Fruit fly (Drosophila melanogaster) S2 (cell line): Measurements from ENCODE around the gene CG33061.

Experiments
- CG8478 ChIP-seq: fragments of >200 bp; optimal IDR thresholded peaks from 2 replicates; lab custom pipeline; 2018
- CTCF ChIP-seq, 2 experiments: fragments of >200 bp; optimal IDR thresholded peaks; 2 replicates each; lab custom pipeline; 2018

CG33061 gene

DNA sequence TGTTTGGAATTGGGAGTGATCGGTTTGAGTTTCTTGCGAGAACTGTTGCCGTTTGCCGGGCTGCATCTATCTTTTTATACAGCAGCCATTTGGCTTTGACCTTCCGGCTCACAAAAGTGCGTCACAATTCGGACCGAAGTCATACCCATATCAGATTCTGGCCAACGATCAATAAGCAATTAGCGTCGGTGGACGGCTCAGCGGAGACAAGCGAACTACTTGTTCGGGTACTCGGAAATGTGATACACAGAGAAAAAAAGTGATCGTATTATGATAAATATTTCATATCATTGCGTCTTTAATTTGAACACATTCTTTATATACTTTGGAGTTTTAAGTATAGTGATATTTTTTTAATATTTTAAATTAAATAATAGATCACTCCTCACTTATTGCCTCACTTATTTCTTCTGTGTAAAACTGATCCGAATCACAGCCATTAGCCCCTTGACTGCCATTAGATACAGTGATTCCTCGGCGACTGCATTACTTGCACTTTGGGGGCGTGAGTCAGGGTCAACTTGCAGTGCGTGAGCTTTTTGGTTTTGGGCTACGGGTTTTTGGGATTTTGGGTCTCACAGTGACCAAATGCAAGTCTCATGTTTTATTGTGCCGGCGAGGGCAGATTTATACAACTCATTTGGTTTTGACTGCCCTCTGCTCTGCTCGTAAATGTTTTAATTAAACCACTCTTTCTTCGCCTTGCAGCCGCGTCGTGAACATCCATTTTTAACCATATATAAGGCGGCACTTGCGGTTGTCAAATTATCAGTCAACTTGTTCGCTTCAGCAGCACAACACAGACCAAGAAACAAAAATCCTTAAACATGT is 23.6 kb upstream of the CG33061 start, which contains the start of the genes CG13043 and CG13063:
Gene CG13043, minus strand, starts transcription at position 51 of the 831 bp plus-strand sequence.
Gene CG13063, plus strand, starts transcription at position 781 of the 831 bp plus-strand sequence.
- no peak for TF ChIP-seq CTCF (optimal IDR thresholded peaks at IDR 0.05; lab: Kevin White, UChicago)
- no peak for TF ChIP-seq CG8478 (lab: Kevin White, UChicago)

DNA sequence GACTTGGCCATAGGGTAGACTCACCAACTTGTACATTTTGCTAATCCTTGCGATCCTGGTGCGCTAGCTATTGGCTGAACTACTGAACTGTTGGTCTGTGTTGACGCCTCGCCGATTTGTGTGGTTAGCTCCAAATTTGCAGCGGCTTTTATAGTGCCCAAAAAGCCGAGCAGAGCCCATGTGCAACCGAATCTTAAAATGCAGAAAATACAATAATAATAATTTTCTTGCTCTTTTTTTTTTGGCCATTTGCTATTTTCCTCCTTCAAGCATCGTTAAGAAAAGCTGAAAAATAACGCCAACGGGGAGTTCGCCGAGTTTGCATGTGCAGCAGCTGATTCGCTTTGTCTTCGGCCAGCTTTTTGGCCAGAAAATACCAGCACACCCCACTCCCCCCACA is 21.2 kb upstream of the CG33061 start, which contains the start of gene CG13042:
Gene CG13042, minus strand, starts transcription at position 101 of the 400 bp plus-strand sequence.
- no peak for TF ChIP-seq CG8478 (lab: Kevin White, UChicago)
- no peak for TF ChIP-seq CTCF (optimal IDR thresholded peaks at IDR 0.05; lab: Kevin White, UChicago)

DNA sequence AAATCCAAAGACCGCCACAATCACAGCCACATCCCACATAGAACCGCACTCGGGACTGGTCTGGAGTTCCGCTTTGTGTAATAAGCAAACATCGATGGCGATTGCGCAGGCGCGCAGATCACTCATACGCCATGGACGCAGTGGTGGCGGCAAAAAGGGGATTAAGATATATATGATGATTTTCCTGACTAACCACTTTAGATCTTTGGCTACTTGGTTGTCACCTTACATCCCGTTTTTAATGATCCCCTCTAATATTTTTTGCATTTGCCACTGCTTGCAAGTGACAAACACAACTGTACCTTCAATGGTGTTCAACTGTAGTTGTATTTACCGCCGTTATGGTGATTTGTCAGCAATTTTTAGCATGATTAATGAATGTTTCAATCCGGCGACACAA is 19.6 kb upstream of the CG33061 start:
- TF ChIP-seq CG8478 (lab: Kevin White, UChicago), result no peak
- no peak for TF ChIP-seq CTCF (optimal IDR thresholded peaks at IDR 0.05; lab: Kevin White, UChicago)

dm6 chr3L:16313985-16314384 is 15.6 kb upstream of the CG33061 start, which contains the start of gene CG13062:
Gene CG13062 (plus strand): TSS chr3L:16314285.
- TF ChIP-seq CG8478 (lab: Kevin White, UChicago), result no peak
- no peak for TF ChIP-seq CTCF (optimal IDR thresholded peaks at IDR 0.05; lab: Kevin White, UChicago)

- TF ChIP-seq CTCF (optimal IDR thresholded peaks at IDR 0.05; lab: Kevin White, UChicago) (no peak), CG8478 (lab: Kevin White, UChicago) (no peak)
These were observed 11.9 kb upstream of the CG33061 start, which contains the start of gene Nplp3 for dm6 chr3L:16317724-16318123. Gene Nplp3 (plus strand): TSS chr3L:16318024.

DNA sequence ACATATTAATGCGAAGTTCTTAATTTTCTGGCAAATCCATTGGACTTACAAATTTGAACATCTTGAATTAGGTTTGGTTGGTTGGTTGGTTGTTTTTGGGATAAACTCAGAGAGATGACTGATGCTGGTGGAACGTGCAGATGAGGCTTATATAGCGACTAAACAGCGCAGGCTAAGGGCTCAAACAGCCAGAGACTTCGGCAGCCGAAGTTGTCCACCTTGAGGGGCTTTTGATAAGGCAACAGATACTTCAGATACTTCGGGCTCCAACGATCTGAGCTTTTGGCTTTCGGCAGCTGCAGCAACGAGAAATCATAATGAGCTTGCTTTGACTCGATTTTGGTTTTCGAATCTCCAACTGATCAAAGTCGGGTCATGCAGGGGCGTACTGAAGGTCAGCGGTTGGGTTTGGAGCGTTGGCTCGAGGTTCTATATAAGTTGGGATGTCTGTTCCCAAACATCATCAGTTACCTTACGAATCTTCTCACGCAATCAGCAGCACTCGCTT is 10.1 kb upstream of the CG33061 start, which contains the start of the genes CG13041 and CG13060:
Gene CG13041, minus strand, starts transcription at position 128 of the 508 bp plus-strand sequence.
Gene CG13060, plus strand, starts transcription at position 458 of the 508 bp plus-strand sequence.
- TF ChIP-seq CTCF (optimal IDR thresholded peaks at IDR 0.05; lab: Kevin White, UChicago), result no peak
- no peak for TF ChIP-seq CG8478 (lab: Kevin White, UChicago)

dm6 chr3L:16321172-16321571 is 8.4 kb upstream of the CG33061 start, which contains the start of gene CG42718:
Gene CG42718 (minus strand): TSS chr3L:16321272.
- no peak for TF ChIP-seq CTCF (optimal IDR thresholded peaks at IDR 0.05; lab: Kevin White, UChicago)
- TF ChIP-seq CG8478 (lab: Kevin White, UChicago), result no peak

- TF ChIP-seq CG8478 (lab: Kevin White, UChicago), result no peak
These were observed 6.2 kb upstream of the CG33061 start, which contains the start of gene CG13059 for dm6 chr3L:16323372-16323771. Gene CG13059 (plus strand): TSS chr3L:16323672.

DNA sequence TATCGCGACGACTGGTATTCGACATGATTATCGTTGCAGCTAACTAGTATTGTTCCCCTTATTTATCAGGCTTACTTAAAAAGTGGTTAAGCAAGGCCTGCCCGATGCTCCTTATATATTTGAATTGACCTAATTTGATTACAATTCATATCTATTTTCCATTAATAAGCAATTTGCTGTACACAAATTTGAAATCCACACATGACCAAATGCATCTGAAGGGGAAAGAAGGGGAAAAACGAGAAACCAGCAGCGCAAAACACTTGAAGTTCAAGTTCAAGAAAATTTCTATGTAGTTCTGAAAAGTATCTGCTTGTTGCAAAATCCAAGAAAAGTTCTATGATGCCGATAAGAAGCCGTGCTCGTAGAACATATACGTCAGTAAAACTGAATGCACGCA is 2.9 kb upstream of the CG33061 start, which contains the start of the genes CG13040 and CG13039:
Gene CG13040, minus strand, starts transcription at position 101 of the 400 bp plus-strand sequence.
Gene CG13039, minus strand, starts transcription at position 106 of the 400 bp plus-strand sequence.
- TF ChIP-seq CTCF (optimal IDR thresholded peaks at IDR 0.05; lab: Kevin White, UChicago), result no peak
- TF ChIP-seq CG8478 (lab: Kevin White, UChicago), result no peak

DNA sequence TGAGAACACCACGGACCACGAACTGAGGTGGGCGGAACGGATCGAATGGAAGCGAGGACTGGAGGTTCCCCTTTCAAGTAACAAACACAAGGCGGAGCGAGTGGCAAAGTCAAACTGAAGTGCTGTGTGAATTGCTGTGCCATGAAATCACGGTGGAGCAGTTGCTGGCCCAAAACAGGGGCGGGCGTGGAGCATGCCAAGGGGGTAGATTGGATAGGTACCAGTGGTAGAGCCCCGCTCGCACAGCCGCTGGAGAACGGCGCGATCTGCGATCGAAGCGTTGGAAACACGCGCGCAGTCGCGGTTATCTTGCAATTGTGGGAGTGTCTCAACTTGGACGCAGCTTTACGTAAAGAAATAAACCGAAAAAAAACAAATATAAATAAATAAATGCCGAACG is 1.8 kb upstream of the CG33061 start, which contains the start of gene CG13038:
Gene CG13038, minus strand, starts transcription at position 118 of the 400 bp plus-strand sequence.
- TF ChIP-seq CTCF (optimal IDR thresholded peaks at IDR 0.05; lab: Kevin White, UChicago) (no peak), CG8478 (lab: Kevin White, UChicago) (no peak)

DNA sequence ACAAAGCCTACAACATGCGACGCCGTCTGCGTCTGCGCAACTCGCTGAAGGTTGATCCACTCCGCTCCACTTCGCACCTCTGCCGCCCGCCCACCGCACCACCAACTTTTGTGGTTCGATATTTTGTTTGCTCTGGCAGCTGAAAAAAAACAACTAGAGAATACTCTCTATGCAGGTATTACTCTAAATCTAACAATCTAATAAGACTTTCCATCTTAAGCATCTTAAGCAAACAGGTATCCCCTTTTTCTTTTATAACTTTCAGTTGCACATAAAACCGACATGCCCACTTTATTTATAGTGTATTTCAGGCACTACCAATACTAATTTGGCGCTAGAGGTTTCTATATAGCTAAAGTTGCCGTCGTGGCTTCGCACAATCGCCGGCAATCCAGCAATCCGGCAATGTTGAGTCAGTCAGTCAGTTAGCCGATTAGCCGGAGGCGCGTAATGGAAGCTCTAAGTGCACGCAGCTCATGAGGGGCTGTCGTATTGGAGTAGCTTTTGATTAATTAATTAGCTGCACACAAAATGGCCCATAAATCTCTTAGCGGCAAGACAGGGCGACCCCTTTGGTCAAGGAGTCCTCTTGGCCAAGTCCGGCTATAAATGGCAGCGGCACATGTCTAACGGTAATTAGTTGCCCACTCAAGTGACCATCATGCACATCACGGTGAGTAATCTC is 1.2 kb upstream of the CG33061 start, which contains the start of gene CG13058:
Gene CG13058, plus strand, starts transcription at position 635 of the 685 bp plus-strand sequence.
- no peak for TF ChIP-seq CG8478 (lab: Kevin White, UChicago)
- no peak for TF ChIP-seq CTCF (optimal IDR thresholded peaks at IDR 0.05; lab: Kevin White, UChicago)

- TF ChIP-seq CG8478 (lab: Kevin White, UChicago) (no peak), CTCF (optimal IDR thresholded peaks at IDR 0.05; lab: Kevin White, UChicago) (no peak)
These were observed 1.1 kb downstream of the CG33061 start, which contains the start of gene CG33060 for dm6 chr3L:16330740-16331139. Gene CG33060 (plus strand): TSS chr3L:16331040.

- no peak for TF ChIP-seq CTCF (optimal IDR thresholded peaks at IDR 0.05; lab: Kevin White, UChicago)
- no peak for TF ChIP-seq CG8478 (lab: Kevin White, UChicago)
These were observed 2.0 kb downstream of the CG33061 start, which contains the start of gene retinin for dm6 chr3L:16331633-16332032. Gene retinin (plus strand): TSS chr3L:16331933.

- no peak for TF ChIP-seq CG8478 (lab: Kevin White, UChicago)
These were observed 3.4 kb downstream of the CG33061 start, which contains the start of gene CG13056 for dm6 chr3L:16333013-16333412. Gene CG13056 (plus strand): TSS chr3L:16333313.
